Fruit fly (Drosophila melanogaster) whole organism, embryonic: ENCODE measurements around the gene Rnf146.
A peak's percentile ranks its signal among the peaks of the same experiment; 100 is the strongest.

ENCODE experiments used
- ATbp ChIP-seq: fragments of 200-800 bp; sonication (Bioruptor generic); optimal IDR thresholded peaks from 2 replicates; lab custom pipeline; 2017; ENCODE audit warnings: missing biosample characterization, mild to moderate bottlenecking, missing genetic modification characterization, missing genetic modification reagents
- BEAF-32 ChIP-seq: fragments of 200-800 bp; sonication (Bioruptor generic); optimal IDR thresholded peaks from 3 replicates; lab custom pipeline; 2017; ENCODE audit warnings: missing biosample characterization, missing genetic modification characterization, mild to moderate bottlenecking, moderate library complexity, missing genetic modification reagents
- CG10462 ChIP-seq: fragments of 200-800 bp; sonication (Bioruptor generic); optimal IDR thresholded peaks from 2 replicates; lab custom pipeline; 2016; ENCODE audit warnings: missing biosample characterization, missing genetic modification characterization
- CG11695 ChIP-seq: fragments of 200-800 bp; sonication (Bioruptor generic); IDR thresholded peaks from 3 replicates; pipeline ENCODE4 v1.3.6; 2022; ENCODE audit warnings: missing biosample characterization, missing genetic modification characterization
- CG11696 ChIP-seq: fragments of 200-800 bp; sonication (Bioruptor generic); IDR thresholded peaks from 2 replicates; pipeline ENCODE4 v1.3.6; 2022; ENCODE audit warnings: missing biosample characterization, missing genetic modification characterization
- CG13123 ChIP-seq: fragments of 200-800 bp; sonication (Bioruptor generic); optimal IDR thresholded peaks from 2 replicates; lab custom pipeline; 2016; ENCODE audit warnings: missing biosample characterization, missing genetic modification characterization
- CG13624 ChIP-seq: fragments of 200-800 bp; sonication (Bioruptor generic); optimal IDR thresholded peaks from 2 replicates; lab custom pipeline; 2016; ENCODE audit warnings: missing biosample characterization, missing genetic modification characterization
- CG14014 ChIP-seq: fragments of 200-800 bp; sonication (Bioruptor generic); IDR thresholded peaks from 2 replicates; pipeline ENCODE4 v1.3.6; 2022; ENCODE audit warnings: missing biosample characterization, missing genetic modification characterization
- CG17912 ChIP-seq: fragments of 200-800 bp; sonication (Bioruptor generic); optimal IDR thresholded peaks from 2 replicates; lab custom pipeline; 2018; ENCODE audit warnings: missing biosample characterization, mild to moderate bottlenecking, missing genetic modification characterization
- CG18262 ChIP-seq: fragments of 200-800 bp; optimal IDR thresholded peaks from 3 replicates; lab custom pipeline; 2019; ENCODE audit warnings: missing biosample characterization, mild to moderate bottlenecking, missing genetic modification characterization, moderate library complexity
- CG18476 ChIP-seq: fragments of 200-800 bp; sonication (Bioruptor generic); optimal IDR thresholded peaks from 2 replicates; lab custom pipeline; 2016; ENCODE audit warnings: missing biosample characterization, mild to moderate bottlenecking, missing genetic modification characterization
- CG18764 ChIP-seq: fragments of 200-800 bp; sonication (Bioruptor generic); optimal IDR thresholded peaks from 3 replicates; lab custom pipeline; 2016; ENCODE audit warnings: missing biosample characterization, missing genetic modification characterization
- CG6765 ChIP-seq: fragments of 200-800 bp; sonication (Bioruptor generic); optimal IDR thresholded peaks from 3 replicates; lab custom pipeline; 2017; ENCODE audit warnings: missing biosample characterization, mild to moderate bottlenecking, missing genetic modification characterization
- CG6791 ChIP-seq: fragments of 200-800 bp; sonication (Bioruptor generic); IDR thresholded peaks from 3 replicates; pipeline ENCODE4 v1.3.6; 2022; ENCODE audit warnings: missing biosample characterization, missing genetic modification characterization; ENCODE audit not compliant: partially characterized antibody
- CG8281 ChIP-seq: fragments of 200-800 bp; sonication (Bioruptor generic); optimal IDR thresholded peaks from 2 replicates; lab custom pipeline; 2018; ENCODE audit warnings: missing biosample characterization, mild to moderate bottlenecking, missing genetic modification characterization, moderate library complexity
- CG8765 ChIP-seq: fragments of 200-800 bp; sonication (Bioruptor generic); IDR thresholded peaks from 2 replicates; pipeline ENCODE4 v1.3.6; 2022; ENCODE audit warnings: missing biosample characterization, missing genetic modification characterization
- CG8944 ChIP-seq: fragments of 200-800 bp; sonication (Bioruptor generic); optimal IDR thresholded peaks from 3 replicates; lab custom pipeline; 2016; ENCODE audit warnings: missing biosample characterization, missing genetic modification characterization
- CTCF ChIP-seq: fragments of 200-800 bp; sonication (Bioruptor generic); optimal IDR thresholded peaks from 2 replicates; lab custom pipeline; 2017; ENCODE audit warnings: missing biosample characterization, mild to moderate bottlenecking, missing genetic modification characterization, moderate library complexity
- CoRest ChIP-seq: fragments of 200-800 bp; sonication (Bioruptor generic); optimal IDR thresholded peaks from 3 replicates; lab custom pipeline; 2018; ENCODE audit warnings: missing biosample characterization, mild to moderate bottlenecking, missing genetic modification characterization, moderate library complexity
- Dad ChIP-seq: fragments of 200-800 bp; sonication (Bioruptor generic); optimal IDR thresholded peaks from 3 replicates; lab custom pipeline; 2016; ENCODE audit warnings: missing biosample characterization, missing genetic modification characterization
- Dfd ChIP-seq, 2 experiments: fragments of >200 bp; optimal IDR thresholded peaks; 2 replicates each; lab custom pipeline; 2017; ENCODE audit warnings: missing biosample characterization in 2 of 2, missing genetic modification characterization in 2 of 2
- ERR ChIP-seq: fragments of 200-800 bp; sonication (Bioruptor generic); optimal IDR thresholded peaks from 2 replicates; lab custom pipeline; 2016; ENCODE audit warnings: missing biosample characterization, missing genetic modification characterization
- H15 ChIP-seq: fragments of 200-800 bp; sonication (Bioruptor generic); IDR thresholded peaks from 3 replicates; pipeline ENCODE4 v1.3.6; 2022; ENCODE audit warnings: missing biosample characterization, missing genetic modification characterization
- Mrtf ChIP-seq: fragments of 200-800 bp; sonication (Bioruptor generic); IDR thresholded peaks from 3 replicates; pipeline ENCODE4 v1.3.6; 2022; ENCODE audit warnings: missing biosample characterization, missing genetic modification characterization
- NC2α ChIP-seq: fragments of 200-800 bp; sonication (Bioruptor generic); optimal IDR thresholded peaks from 2 replicates; lab custom pipeline; 2016; ENCODE audit warnings: missing biosample characterization, missing genetic modification characterization
- NFAT ChIP-seq: fragments of 200-800 bp; sonication (Bioruptor generic); IDR thresholded peaks from 2 replicates; pipeline ENCODE4 v1.3.6; 2022; ENCODE audit warnings: missing biosample characterization, missing genetic modification characterization
- NK7.1 ChIP-seq: fragments of 200-800 bp; sonication (Bioruptor generic); optimal IDR thresholded peaks from 3 replicates; lab custom pipeline; 2016; ENCODE audit warnings: missing biosample characterization, missing genetic modification characterization
- Nf-YB ChIP-seq: fragments of 200-800 bp; sonication (Bioruptor generic); optimal IDR thresholded peaks from 3 replicates; lab custom pipeline; 2019; ENCODE audit warnings: missing biosample characterization, mild to moderate bottlenecking, missing genetic modification characterization, moderate library complexity
- Optix ChIP-seq: fragments of 200-800 bp; sonication (Bioruptor generic); IDR thresholded peaks from 3 replicates; pipeline ENCODE4 v1.3.6; 2022; ENCODE audit warnings: missing biosample characterization, missing genetic modification characterization
- Scr ChIP-seq: fragments of 200-800 bp; sonication (Bioruptor generic); IDR thresholded peaks from 2 replicates; pipeline ENCODE4 v1.3.6; 2022; ENCODE audit warnings: missing biosample characterization, missing genetic modification characterization; ENCODE audit not compliant: partially characterized antibody
- Xrp1 ChIP-seq: fragments of 200-800 bp; sonication (Bioruptor generic); IDR thresholded peaks from 2 replicates; pipeline ENCODE4 v1.3.6; 2022; ENCODE audit warnings: missing biosample characterization, missing genetic modification characterization
- az2 ChIP-seq: fragments of 200-800 bp; sonication (Bioruptor generic); optimal IDR thresholded peaks from 3 replicates; lab custom pipeline; 2016; ENCODE audit warnings: missing biosample characterization, missing genetic modification characterization
- bcd ChIP-seq: fragments of 200-800 bp; sonication (Bioruptor generic); optimal IDR thresholded peaks from 2 replicates; lab custom pipeline; 2017; ENCODE audit warnings: missing biosample characterization, mild to moderate bottlenecking, missing genetic modification characterization
- ci ChIP-seq: fragments of 200-800 bp; sonication (Bioruptor generic); IDR thresholded peaks from 3 replicates; pipeline ENCODE4 v1.3.6; 2022; ENCODE audit warnings: missing biosample characterization, missing genetic modification characterization
- crol ChIP-seq: fragments of 200-800 bp; sonication (Bioruptor generic); IDR thresholded peaks from 2 replicates; pipeline ENCODE4 v1.3.6; 2022; ENCODE audit warnings: missing biosample characterization, missing genetic modification characterization
- fd102C ChIP-seq: fragments of 200-800 bp; sonication (Bioruptor generic); optimal IDR thresholded peaks from 2 replicates; lab custom pipeline; 2018; ENCODE audit warnings: missing biosample characterization, mild to moderate bottlenecking, missing genetic modification characterization, moderate library complexity
- ftz-f1 ChIP-seq: fragments of 200-800 bp; sonication (Bioruptor generic); optimal IDR thresholded peaks from 2 replicates; lab custom pipeline; 2016; ENCODE audit warnings: missing biosample characterization, missing genetic modification characterization
- gfzf ChIP-seq: fragments of 200-800 bp; sonication (Bioruptor generic); optimal IDR thresholded peaks from 2 replicates; lab custom pipeline; 2016; ENCODE audit warnings: missing biosample characterization, mild to moderate bottlenecking, missing genetic modification characterization, moderate library complexity
- her ChIP-seq: fragments of 200-800 bp; sonication (Bioruptor generic); optimal IDR thresholded peaks from 2 replicates; lab custom pipeline; 2016; ENCODE audit warnings: missing biosample characterization, missing genetic modification characterization
- inv ChIP-seq: fragments of 200-800 bp; sonication (Bioruptor generic); IDR thresholded peaks from 2 replicates; pipeline ENCODE4 v1.3.6; 2022; ENCODE audit warnings: missing biosample characterization, missing genetic modification characterization; ENCODE audit not compliant: partially characterized antibody
- jing ChIP-seq: fragments of 200-800 bp; sonication (Bioruptor generic); optimal IDR thresholded peaks from 2 replicates; lab custom pipeline; 2018; ENCODE audit warnings: missing biosample characterization, mild to moderate bottlenecking, missing genetic modification characterization
- lbe ChIP-seq: fragments of 200-800 bp; sonication (Bioruptor generic); optimal IDR thresholded peaks from 2 replicates; lab custom pipeline; 2016; ENCODE audit warnings: missing biosample characterization, mild to moderate bottlenecking, missing genetic modification characterization
- lmd ChIP-seq: fragments of 200-800 bp; sonication (Bioruptor generic); IDR thresholded peaks from 2 replicates; pipeline ENCODE4 v1.3.6; 2022; ENCODE audit warnings: missing biosample characterization, missing genetic modification characterization
- nerfin-2 ChIP-seq: fragments of 200-800 bp; sonication (Bioruptor generic); IDR thresholded peaks from 2 replicates; pipeline ENCODE4 v1.3.6; 2022; ENCODE audit warnings: missing biosample characterization, missing genetic modification characterization; ENCODE audit not compliant: partially characterized antibody
- pho ChIP-seq: fragments of 200-800 bp; sonication (Bioruptor generic); optimal IDR thresholded peaks from 2 replicates; lab custom pipeline; 2016; ENCODE audit warnings: missing biosample characterization, missing genetic modification characterization
- pros ChIP-seq: fragments of 200-800 bp; sonication (Bioruptor generic); optimal IDR thresholded peaks from 3 replicates; lab custom pipeline; 2019; ENCODE audit warnings: missing biosample characterization, mild to moderate bottlenecking, missing genetic modification characterization, moderate library complexity
- pum ChIP-seq: fragments of 200-800 bp; sonication (Bioruptor generic); optimal IDR thresholded peaks from 2 replicates; lab custom pipeline; 2016; ENCODE audit warnings: missing biosample characterization, missing genetic modification characterization
- row ChIP-seq: fragments of 200-800 bp; sonication (Bioruptor generic); IDR thresholded peaks from 3 replicates; pipeline ENCODE4 v1.3.6; 2022; ENCODE audit warnings: missing biosample characterization, missing genetic modification characterization
- ttk ChIP-seq: fragments of 200-800 bp; sonication (Bioruptor generic); IDR thresholded peaks from 2 replicates; pipeline ENCODE4 v2.1.2; 2022; ENCODE audit warnings: missing biosample characterization, missing genetic modification characterization
- unpg ChIP-seq: fragments of 200-800 bp; sonication (Bioruptor generic); optimal IDR thresholded peaks from 3 replicates; lab custom pipeline; 2018; ENCODE audit warnings: missing biosample characterization, mild to moderate bottlenecking, missing genetic modification characterization, moderate library complexity
- wor ChIP-seq: fragments of 200-800 bp; sonication (Bioruptor generic); IDR thresholded peaks from 2 replicates; pipeline ENCODE4 v1.3.6; 2022; ENCODE audit warnings: missing biosample characterization, missing genetic modification characterization
- zf30C ChIP-seq: fragments of 200-800 bp; sonication (Bioruptor generic); optimal IDR thresholded peaks from 3 replicates; lab custom pipeline; 2018; ENCODE audit warnings: missing biosample characterization, mild to moderate bottlenecking, missing genetic modification characterization

Gene Rnf146

dm6 chr3L:19674317-19674716 is 31.7 kb upstream of the Rnf146 start (continued):
- TF ChIP-seq her (no peak), CG14014 (GFP tag; lab: Robert Waterston, UW) (no peak), ATbp (GFP tag; lab: Kevin White, UChicago) (peak; percentile 9), nerfin-2 (GFP tag; lab: Robert Waterston, UW) (no peak), row (peak; percentile 38; the same call in 1 of the 3 replicates), CTCF (no peak), Dfd (GFP tag; optimal IDR thresholded peaks at IDR 0.05; lab: Kevin White, UChicago) (no peak), bcd (GFP tag; lab: Kevin White, UChicago) (peak; percentile 11), CG8944 (GFP tag; lab: Kevin White, UChicago) (no peak), Mrtf (GFP tag; lab: Robert Waterston, UW) (no peak), CG6765 (GFP tag; lab: Kevin White, UChicago) (no peak), Nf-YB (no peak), CG8281 (no peak)

DNA sequence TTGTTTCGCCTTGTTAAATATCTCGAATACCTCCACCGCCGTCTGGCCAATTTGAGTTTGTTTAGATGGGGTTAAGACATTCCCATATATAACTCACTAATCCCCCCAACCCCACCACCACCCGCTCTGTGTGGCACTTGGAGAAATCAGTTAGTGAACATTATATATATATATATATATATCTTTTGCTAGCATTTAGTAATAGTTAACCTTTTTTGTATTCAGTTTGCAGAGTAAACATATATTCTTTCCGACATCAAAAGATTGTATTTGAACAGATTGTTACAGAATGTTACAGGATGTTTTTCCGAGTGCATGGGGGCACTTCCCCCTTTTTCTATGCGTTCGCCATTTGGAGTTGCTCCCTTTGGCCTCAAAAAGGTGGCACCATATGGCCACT is 27.9 kb upstream of the Rnf146 start:
- 0 out of 3 replicates have a peak, but pooled peaks have one; percentile 33 for TF ChIP-seq CG11695
- no peak for TF ChIP-seq jing
- TF ChIP-seq zf30C (GFP tag; lab: Kevin White, UChicago), result no peak
- peak; percentile 59 for TF ChIP-seq CG18262 (tag; lab: Kevin White, UChicago)
- no peak for TF ChIP-seq lbe (GFP tag; lab: Kevin White, UChicago)
- TF ChIP-seq ERR (GFP tag; lab: Kevin White, UChicago), result no peak
- TF ChIP-seq pum (GFP tag; lab: Kevin White, UChicago), result no peak
- no peak for TF ChIP-seq gfzf (GFP tag; lab: Kevin White, UChicago)
- no peak for TF ChIP-seq CG14014 (GFP tag; lab: Robert Waterston, UW)
- no peak for TF ChIP-seq ttk (GFP tag; lab: Robert Waterston, UW)
- no peak for TF ChIP-seq NK7.1
- no peak for TF ChIP-seq CG18476 (GFP tag; lab: Kevin White, UChicago)
- peak; percentile 41 for TF ChIP-seq CoRest (tag; lab: Kevin White, UChicago)
- TF ChIP-seq H15 (GFP tag; lab: Robert Waterston, UW), result 0 out of 3 replicates have a peak, but pooled peaks have one; percentile 21
- no peak for TF ChIP-seq BEAF-32 (GFP tag; lab: Kevin White, UChicago)
- TF ChIP-seq wor, result peak; percentile 38; the same call in 1 of the 2 replicates
- no peak for TF ChIP-seq CG8765 (GFP tag; lab: Robert Waterston, UW)
- peak; percentile 77 for TF ChIP-seq ci (GFP tag; lab: Robert Waterston, UW)
- TF ChIP-seq Scr (GFP tag; lab: Robert Waterston, UW), result no peak
- no peak for TF ChIP-seq NC2α (GFP tag; lab: Kevin White, UChicago)
- no peak for TF ChIP-seq CG18764 (GFP tag; lab: Kevin White, UChicago)
- peak; percentile 68 for TF ChIP-seq Xrp1 (GFP tag; lab: Robert Waterston, UW)
- TF ChIP-seq CG13123 (GFP tag; lab: Kevin White, UChicago), result no peak
- TF ChIP-seq CG11696, result no peak
- no peak for TF ChIP-seq ftz-f1 (GFP tag; lab: Kevin White, UChicago)
- peak; percentile 18; the same call in 1 of the 2 replicates for TF ChIP-seq crol (GFP tag; lab: Robert Waterston, UW)
- no peak for TF ChIP-seq CG6791 (GFP tag; lab: Robert Waterston, UW)
- TF ChIP-seq NFAT, result no peak
- TF ChIP-seq az2 (GFP tag; lab: Kevin White, UChicago), result peak; percentile 10
- TF ChIP-seq CG13624 (GFP tag; lab: Kevin White, UChicago), result no peak
- TF ChIP-seq unpg (GFP tag; lab: Kevin White, UChicago), result peak; percentile 47
- TF ChIP-seq CG10462 (GFP tag; lab: Kevin White, UChicago), result no peak
- no peak for TF ChIP-seq CG17912 (GFP tag; lab: Kevin White, UChicago)
- no peak for TF ChIP-seq Dad (GFP tag; lab: Kevin White, UChicago)
- TF ChIP-seq inv (GFP tag; lab: Robert Waterston, UW), result no peak
- peak; percentile 20; the same call in 1 of the 2 replicates for TF ChIP-seq lmd
- no peak for TF ChIP-seq pros (GFP tag; lab: Kevin White, UChicago)
- TF ChIP-seq Optix, result no peak
- no peak for TF ChIP-seq pho
- no peak for TF ChIP-seq fd102C (GFP tag; lab: Kevin White, UChicago)
